Worm (Caenorhabditis elegans): Measurements from ENCODE around the gene C25D7.15.

Gene C25D7.15

DNA sequence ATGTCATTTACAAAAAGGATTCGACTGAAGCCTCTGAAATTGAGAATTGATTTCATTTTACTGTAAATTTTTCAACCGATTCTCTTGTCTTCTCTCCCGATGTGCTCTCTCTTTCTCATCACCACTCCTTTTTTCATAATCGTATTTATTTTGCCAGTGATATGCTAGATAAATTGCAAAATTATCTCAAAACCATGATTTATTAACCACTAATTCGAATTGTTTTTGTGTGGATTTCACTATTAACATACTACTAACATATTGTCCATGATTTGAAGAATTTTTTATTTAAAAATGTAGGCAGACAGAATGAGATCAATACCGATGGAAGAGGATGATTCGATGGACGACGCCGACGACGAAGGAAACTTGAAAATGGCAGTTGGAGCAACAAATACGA, 7.6 kb downstream of the C25D7.15 start, which contains the start of gene C25D7.10:
C25D7.10 (plus strand) TSS at position 301 of the 400 bp plus-strand sequence.
- no peak for TF ChIP-seq ztf-4 (tag; optimal IDR thresholded peaks at IDR 0.05)
- no peak for TF ChIP-seq nhr-237 (tag; optimal IDR thresholded peaks at IDR 0.05)

DNA sequence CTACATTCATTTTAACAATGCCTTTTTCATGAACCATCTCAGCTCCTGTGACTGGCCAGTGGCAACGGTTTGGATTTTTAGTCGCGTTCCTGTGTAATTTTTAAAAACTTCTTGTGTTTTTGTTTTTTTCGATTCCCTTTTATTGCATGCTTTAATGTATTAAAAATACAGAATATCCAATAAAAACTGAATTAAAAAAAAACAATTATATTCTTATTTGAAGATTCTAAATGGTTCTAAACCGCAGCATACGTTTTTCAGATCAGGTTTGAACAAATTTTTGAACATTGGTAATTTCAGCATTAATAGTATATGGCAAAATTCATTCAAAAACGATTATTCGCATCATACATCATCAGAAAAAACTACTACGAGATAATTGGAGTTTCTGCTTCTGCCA, 8.8 kb downstream of the C25D7.15 start, which contains the start of gene dnj-3:
dnj-3 (plus strand) TSS at position 301 of the 400 bp plus-strand sequence.
- TF ChIP-seq nhr-11 (tag; optimal IDR thresholded peaks at IDR 0.05) (no peak), fos-1 (tag; optimal IDR thresholded peaks at IDR 0.05) (no peak), ztf-11 (tag; optimal IDR thresholded peaks at IDR 0.05) (no peak), nhr-10 (tag; optimal IDR thresholded peaks at IDR 0.05) (no peak)

DNA sequence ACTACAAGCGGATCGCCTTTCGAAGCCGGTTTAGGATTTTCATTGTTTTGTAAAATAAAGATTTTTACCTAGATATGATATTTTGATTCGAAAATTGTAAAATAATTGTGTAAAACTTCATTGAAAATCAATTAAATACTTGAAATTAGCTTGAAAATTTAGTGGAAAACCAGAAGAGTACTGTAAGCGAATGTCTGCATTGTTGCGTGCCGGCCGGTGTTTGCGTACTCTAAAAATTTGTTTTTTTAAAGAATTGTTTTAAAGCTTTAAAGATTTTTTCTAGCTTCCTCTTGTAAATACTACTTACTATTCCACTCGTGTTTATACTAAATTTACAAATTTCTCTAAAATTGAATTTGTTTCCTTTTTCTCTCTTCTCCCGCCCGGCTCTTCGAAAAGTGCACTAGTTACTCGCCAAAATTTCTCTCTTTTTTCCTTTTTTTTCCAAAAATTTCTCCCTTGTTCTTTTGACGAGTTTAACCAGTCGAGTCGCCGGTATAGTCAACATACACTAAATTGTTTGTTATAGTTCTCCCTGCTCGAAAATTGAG, 9.9 kb downstream of the C25D7.15 start:
- TF ChIP-seq egl-27 (tag; optimal IDR thresholded peaks at IDR 0.05) (no peak), lsy-2 (tag; optimal IDR thresholded peaks at IDR 0.05) (peak in 1 of 2 experiments; percentile 70)

DNA sequence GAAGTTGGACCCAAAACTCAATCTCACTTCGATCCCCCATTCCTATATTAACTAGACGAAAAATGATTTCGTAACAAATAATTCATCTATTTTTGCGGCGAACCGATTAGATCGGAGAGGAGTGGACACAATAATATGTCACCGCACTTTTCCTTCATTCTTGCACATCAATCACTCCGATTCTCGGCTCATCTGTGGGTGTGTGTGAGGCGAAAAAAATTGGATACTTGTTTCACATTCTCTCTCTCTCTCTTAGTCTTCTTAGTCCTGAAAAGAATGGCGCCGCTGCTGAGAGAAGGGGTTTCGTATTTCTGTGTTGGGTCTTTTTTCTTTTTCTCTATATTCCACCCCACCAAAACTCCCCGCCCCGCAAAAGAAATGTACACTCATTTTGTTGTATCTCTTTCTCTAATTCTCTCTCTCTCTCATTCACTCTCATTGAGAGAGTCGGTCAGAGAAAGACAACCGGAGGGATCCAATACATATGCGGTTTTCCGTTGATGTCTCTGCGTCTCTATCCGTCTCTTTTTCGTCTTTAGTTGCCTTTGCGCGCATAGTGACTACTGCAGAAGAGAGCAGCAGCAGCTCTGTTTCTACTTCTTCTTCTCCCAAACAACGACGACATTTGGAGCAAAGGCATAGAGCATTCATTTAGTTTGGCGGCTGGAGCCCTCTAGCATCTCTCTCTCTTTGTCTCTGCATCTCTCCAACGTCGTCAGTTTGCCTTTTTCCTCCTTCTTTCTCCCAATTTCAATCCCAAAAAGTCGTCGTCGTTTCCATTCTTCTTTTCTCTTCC, 11.6 kb downstream of the C25D7.15 start, which contains the start of gene unc-76:
unc-76 (plus strand) TSS at position 746 of the 796 bp plus-strand sequence.
- no peak for TF ChIP-seq ceh-16 (tag; optimal IDR thresholded peaks at IDR 0.05)
- TF ChIP-seq ztf-1 (GFP tag; conservative IDR thresholded peaks at IDR 0.05), result no peak
- TF ChIP-seq unc-39 (tag; optimal IDR thresholded peaks at IDR 0.05), result peak; percentile 28
- TF ChIP-seq unc-62 (GFP tag; optimal IDR thresholded peaks at IDR 0.05), result peak; percentile 6
- peak; percentile 25 for TF ChIP-seq sem-4 (tag; optimal IDR thresholded peaks at IDR 0.05)
- no peak for TF ChIP-seq nhr-23 (tag; optimal IDR thresholded peaks at IDR 0.05)
- TF ChIP-seq nhr-25 (tag; optimal IDR thresholded peaks at IDR 0.05), result peak; percentile 42
- no peak for TF ChIP-seq dmd-4 (tag; optimal IDR thresholded peaks at IDR 0.05)
- no peak for TF ChIP-seq ceh-82 (tag; optimal IDR thresholded peaks at IDR 0.05)
- TF ChIP-seq Y55F3AM.14 (GFP tag; optimal IDR thresholded peaks at IDR 0.05), result peak; percentile 77
- TF ChIP-seq ZK546.5 (tag; optimal IDR thresholded peaks at IDR 0.05), result no peak
- peak; percentile 79 for TF ChIP-seq zag-1 (tag; optimal IDR thresholded peaks at IDR 0.05)
- TF ChIP-seq nhr-11 (tag; optimal IDR thresholded peaks at IDR 0.05), result no peak
- no peak for TF ChIP-seq nhr-237 (tag; optimal IDR thresholded peaks at IDR 0.05)
- no peak for TF ChIP-seq blmp-1 (tag; optimal IDR thresholded peaks at IDR 0.05; ENCODE audit: insufficient read depth)
- TF ChIP-seq unc-55 (GFP tag; optimal IDR thresholded peaks at IDR 0.05), result peak; percentile 58
- peak; percentile 45 for TF ChIP-seq nhr-21 (tag; optimal IDR thresholded peaks at IDR 0.05)
- peak; percentile 68 for TF ChIP-seq fos-1 (tag; optimal IDR thresholded peaks at IDR 0.05)
- no peak for TF ChIP-seq alr-1 (tag; optimal IDR thresholded peaks at IDR 0.05)
- peak; percentile 92 for TF ChIP-seq nhr-129 (tag; optimal IDR thresholded peaks at IDR 0.05)
- peak; percentile 94 for TF ChIP-seq F13H6.1 (tag; optimal IDR thresholded peaks at IDR 0.05)
- no peak for TF ChIP-seq lin-11 (tag; optimal IDR thresholded peaks at IDR 0.05)
- TF ChIP-seq lin-13 (GFP tag; optimal IDR thresholded peaks at IDR 0.05), result peak; percentile 75
- no peak for TF ChIP-seq elt-1 (tag; optimal IDR thresholded peaks at IDR 0.05)
- peak; percentile 13 for TF ChIP-seq R02D3.7 (tag; optimal IDR thresholded peaks at IDR 0.05)
- peak; percentile 40 for TF ChIP-seq ztf-4 (tag; optimal IDR thresholded peaks at IDR 0.05)
- no peak for TF ChIP-seq ama-1 (optimal IDR thresholded peaks at IDR 0.05)
- TF ChIP-seq mab-5 (tag; optimal IDR thresholded peaks at IDR 0.05), result peak; percentile 86
- TF ChIP-seq gmeb-1 (tag; optimal IDR thresholded peaks at IDR 0.05), result no peak
- no peak for TF ChIP-seq nhr-12 (tag; optimal IDR thresholded peaks at IDR 0.05)
- TF ChIP-seq lin-39 (tag; optimal IDR thresholded peaks at IDR 0.05), result peak; percentile 47
- peak; percentile 88 for TF ChIP-seq crh-2 (tag; optimal IDR thresholded peaks at IDR 0.05)
- TF ChIP-seq peb-1 (tag; optimal IDR thresholded peaks at IDR 0.05), result no peak
- no peak for TF ChIP-seq nhr-77 (tag; optimal IDR thresholded peaks at IDR 0.05)
- no peak for TF ChIP-seq elt-3 (tag; optimal IDR thresholded peaks at IDR 0.05)
- no peak for TF ChIP-seq nhr-10 (tag; optimal IDR thresholded peaks at IDR 0.05)
- peak in 1 of 2 experiments; percentile 73 for TF ChIP-seq mdl-1 (tag; optimal IDR thresholded peaks at IDR 0.05)
- TF ChIP-seq C34F6.9 (tag; optimal IDR thresholded peaks at IDR 0.05), result peak; percentile 96
- no peak for TF ChIP-seq snpc-4 (tag; optimal IDR thresholded peaks at IDR 0.05)
- no peak for TF ChIP-seq nhr-6 (tag; optimal IDR thresholded peaks at IDR 0.05)
- TF ChIP-seq aly-2 (tag; optimal IDR thresholded peaks at IDR 0.05), result no peak
- TF ChIP-seq lsy-2 (tag; optimal IDR thresholded peaks at IDR 0.05), result peak; percentile 50 to 87
- TF ChIP-seq sma-3 (GFP tag; optimal IDR thresholded peaks at IDR 0.05), result peak; percentile 33
- TF ChIP-seq ztf-11 (tag; optimal IDR thresholded peaks at IDR 0.05), result no peak
